Worm (Caenorhabditis elegans) whole organism, midembryonic: Measurements from ENCODE around the gene srx-76.

Source experiments
- T22C8.4 ChIP-seq: fragments of 200-800 bp; sonication (Bioruptor generic); IDR thresholded peaks from 2 replicates; pipeline ENCODE4 v1.3.6; 2022; ENCODE audit warnings: missing genetic modification characterization, missing compliant biosample characterization
- cog-1 ChIP-seq: sonication (generic microtip); optimal IDR thresholded peaks from 2 replicates; lab custom pipeline; 2016; ENCODE audit warnings: missing genetic modification characterization, missing compliant biosample characterization
- flt-1 ChIP-seq: fragments of 200-800 bp; sonication (Bioruptor generic); IDR thresholded peaks from 2 replicates; pipeline ENCODE4 v1.3.6; 2022; ENCODE audit warnings: missing genetic modification characterization, missing compliant biosample characterization
- klf-2 ChIP-seq: fragments of 200-800 bp; sonication (Bioruptor generic); conservative IDR thresholded peaks from 2 replicates; pipeline ENCODE4 v1.3.6; 2022; ENCODE audit warnings: missing genetic modification reagents, missing genetic modification characterization, missing compliant biosample characterization
- med-1 ChIP-seq: sonication (generic microtip); optimal IDR thresholded peaks from 2 replicates; lab custom pipeline; 2017; ENCODE audit warnings: missing genetic modification characterization, mild to moderate bottlenecking, missing compliant biosample characterization, antibody characterized with exemption, missing genetic modification reagents; ENCODE audit not compliant: insufficient read depth
- ref-1 ChIP-seq: fragments of 200-800 bp; sonication (Bioruptor generic); conservative IDR thresholded peaks from 2 replicates; pipeline ENCODE4 v1.3.6; 2022; ENCODE audit warnings: missing genetic modification reagents, missing genetic modification characterization, missing compliant biosample characterization
- tab-1 ChIP-seq: fragments of 200-800 bp; sonication (Bioruptor generic); IDR thresholded peaks from 2 replicates; pipeline ENCODE4 v1.3.6; 2022; ENCODE audit warnings: missing genetic modification characterization, missing compliant biosample characterization
- ztf-23 ChIP-seq: fragments of 200-800 bp; sonication (Bioruptor generic); IDR thresholded peaks from 2 replicates; pipeline ENCODE4 v1.3.6; 2022; ENCODE audit warnings: missing genetic modification reagents, missing genetic modification characterization, missing compliant biosample characterization
- ztf-29 ChIP-seq: fragments of 200-800 bp; sonication (Bioruptor generic); IDR thresholded peaks from 2 replicates; pipeline ENCODE4 v1.3.6; 2022; ENCODE audit warnings: missing genetic modification reagents, missing genetic modification characterization, missing compliant biosample characterization

Gene srx-76

DNA sequence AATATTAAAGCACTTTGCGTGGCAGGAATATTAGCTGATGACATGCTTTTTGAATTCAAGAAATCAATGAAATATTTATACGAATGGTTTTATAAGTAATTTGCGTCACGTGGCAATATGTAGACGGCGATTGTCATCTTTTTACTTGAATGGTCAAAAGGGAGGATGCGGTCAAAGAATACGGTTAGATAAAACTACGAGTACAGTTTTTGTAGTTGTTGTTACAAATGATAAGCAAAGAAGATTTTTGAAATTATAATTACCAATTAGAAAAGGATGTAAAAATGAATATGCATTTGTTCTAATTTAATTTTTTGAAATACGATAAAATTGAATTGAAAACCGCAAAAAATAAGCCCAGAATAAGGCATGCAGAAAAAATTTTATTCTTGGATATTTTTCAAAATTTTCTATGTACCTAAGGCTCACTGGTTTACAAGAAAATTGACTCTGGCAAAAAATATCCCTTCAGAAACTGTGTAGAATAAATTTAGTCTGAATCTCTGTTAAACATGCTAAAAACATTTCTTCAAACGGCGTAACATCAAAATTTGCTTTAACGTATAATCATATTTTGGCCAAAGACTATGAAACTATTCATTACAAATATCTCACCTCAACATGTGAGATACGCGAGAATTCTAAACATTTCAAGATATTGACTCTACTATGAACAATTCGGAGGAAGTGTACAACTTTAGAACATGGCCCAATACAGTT, at the start of gene srx-76, which contains the start of gene sodh-2:
Gene srx-76 (plus strand): TSS at position 670 of the 720 bp plus-strand sequence.
Gene sodh-2 (minus strand): TSS at position 101 of the 720 bp plus-strand sequence.
- no peak for TF ChIP-seq tab-1
- TF ChIP-seq cog-1 (tag; lab: Kevin White, UChicago), result no peak
- no peak for TF ChIP-seq ref-1
- TF ChIP-seq ztf-23 (GFP tag; lab: Robert Waterston, UW), result no peak
- no peak for TF ChIP-seq flt-1 (GFP tag; lab: Robert Waterston, UW)
- TF ChIP-seq med-1, result no peak
- TF ChIP-seq T22C8.4 (GFP tag; lab: Robert Waterston, UW), result no peak
- TF ChIP-seq ztf-29, result no peak
- TF ChIP-seq klf-2 (GFP tag; lab: Robert Waterston, UW), result no peak

DNA sequence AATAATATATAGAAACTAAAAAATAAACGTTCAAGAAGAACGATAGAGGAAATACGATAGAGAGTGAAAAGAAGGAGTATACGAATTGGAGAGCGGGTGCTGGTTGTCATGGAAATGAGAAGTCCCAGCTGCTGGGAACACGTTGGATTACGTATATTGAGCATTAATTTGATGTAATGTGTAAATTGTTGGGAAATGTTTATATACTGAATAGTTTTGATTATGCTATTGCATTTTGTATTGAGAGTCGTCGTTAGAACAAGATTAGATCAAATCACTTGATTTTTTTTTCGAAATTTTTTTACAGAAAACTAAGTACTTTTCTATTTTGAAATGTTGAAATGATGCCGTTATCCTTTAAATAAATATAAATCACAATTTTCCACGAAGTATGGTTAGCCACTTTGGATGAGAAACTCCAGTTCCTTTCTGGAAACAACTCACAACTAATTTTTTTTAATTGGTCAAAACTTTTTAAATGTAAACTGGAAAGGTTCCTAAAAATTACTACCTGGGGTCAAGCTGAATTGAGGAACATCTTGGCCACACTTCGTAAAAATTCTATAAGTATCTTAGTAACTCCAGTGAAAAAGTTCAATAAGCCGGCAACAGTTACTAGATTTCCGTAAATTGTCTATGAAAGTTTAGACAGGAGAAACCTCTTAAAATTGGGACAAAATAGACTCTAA, 47.8 kb upstream of the srx-76 start, which contains the start of gene nphp-4:
Gene nphp-4 (minus strand): TSS at position 51 of the 689 bp plus-strand sequence.
- no peak for TF ChIP-seq cog-1 (tag; lab: Kevin White, UChicago)
- no peak for TF ChIP-seq ztf-23 (GFP tag; lab: Robert Waterston, UW)
- TF ChIP-seq T22C8.4 (GFP tag; lab: Robert Waterston, UW), result no peak

- peak; percentile 68; the same call in 1 of the 2 replicates for TF ChIP-seq tab-1
- TF ChIP-seq cog-1 (tag; lab: Kevin White, UChicago), result peak; percentile 48
- no peak; the same call in 1 of the 2 replicates for TF ChIP-seq flt-1 (GFP tag; lab: Robert Waterston, UW)
These were observed 46.8 kb upstream of the srx-76 start for ce11 chrV:11844828-11845227.

- no peak for TF ChIP-seq flt-1 (GFP tag; lab: Robert Waterston, UW)
- no peak for TF ChIP-seq ztf-29
- no peak for TF ChIP-seq med-1
- no peak for TF ChIP-seq tab-1
- no peak for TF ChIP-seq klf-2 (GFP tag; lab: Robert Waterston, UW)
- TF ChIP-seq cog-1 (tag; lab: Kevin White, UChicago), result no peak
- no peak for TF ChIP-seq ztf-23 (GFP tag; lab: Robert Waterston, UW)
- TF ChIP-seq ref-1, result no peak
- TF ChIP-seq T22C8.4 (GFP tag; lab: Robert Waterston, UW), result no peak
These were observed 46.1 kb upstream of the srx-76 start, which contains the start of gene hmp-1 for ce11 chrV:11845492-11845891. Gene hmp-1 (plus strand): TSS chrV:11845871.

- TF ChIP-seq ztf-29, result no peak
- TF ChIP-seq med-1, result no peak
- TF ChIP-seq klf-2 (GFP tag; lab: Robert Waterston, UW), result no peak
- no peak for TF ChIP-seq T22C8.4 (GFP tag; lab: Robert Waterston, UW)
- no peak for TF ChIP-seq ref-1
- TF ChIP-seq flt-1 (GFP tag; lab: Robert Waterston, UW), result no peak
- TF ChIP-seq cog-1 (tag; lab: Kevin White, UChicago), result no peak
- no peak for TF ChIP-seq tab-1
- no peak for TF ChIP-seq ztf-23 (GFP tag; lab: Robert Waterston, UW)
These were observed 44.6 kb upstream of the srx-76 start for ce11 chrV:11846969-11847368.

- no peak for TF ChIP-seq ztf-29
- TF ChIP-seq klf-2 (GFP tag; lab: Robert Waterston, UW), result no peak
- TF ChIP-seq tab-1, result no peak
- no peak for TF ChIP-seq flt-1 (GFP tag; lab: Robert Waterston, UW)
- TF ChIP-seq med-1, result no peak
- no peak for TF ChIP-seq T22C8.4 (GFP tag; lab: Robert Waterston, UW)
- no peak for TF ChIP-seq ztf-23 (GFP tag; lab: Robert Waterston, UW)
- no peak for TF ChIP-seq ref-1
- TF ChIP-seq cog-1 (tag; lab: Kevin White, UChicago), result no peak
These were observed 42.2 kb upstream of the srx-76 start for ce11 chrV:11849408-11849807.

ce11 chrV:11852305-11852704, 39.3 kb upstream of the srx-76 start:
- TF ChIP-seq tab-1 (no peak), T22C8.4 (GFP tag; lab: Robert Waterston, UW) (no peak), cog-1 (tag; lab: Kevin White, UChicago) (no peak), med-1 (no peak), ref-1 (no peak), ztf-23 (GFP tag; lab: Robert Waterston, UW) (no peak), flt-1 (GFP tag; lab: Robert Waterston, UW) (no peak), ztf-29 (no peak), klf-2 (GFP tag; lab: Robert Waterston, UW) (no peak)

DNA sequence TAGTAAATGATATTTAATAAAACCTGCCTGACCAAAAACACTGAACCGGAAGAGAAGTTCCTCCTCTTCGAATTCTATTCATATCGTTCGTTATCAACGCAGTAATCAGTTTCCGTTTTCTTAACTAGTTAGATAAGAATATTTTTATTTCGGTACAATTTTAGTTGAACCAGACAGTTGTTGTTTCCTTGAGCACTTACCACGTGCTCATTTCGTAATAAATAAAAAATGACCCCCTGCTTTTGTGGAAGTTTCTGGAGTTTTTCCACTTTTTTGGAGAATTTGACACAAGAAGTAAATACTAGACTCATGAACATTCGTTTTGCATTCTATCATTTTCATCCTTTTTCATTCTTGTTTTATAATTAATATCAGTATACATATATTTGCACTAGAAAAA, 37.9 kb upstream of the srx-76 start:
- TF ChIP-seq klf-2 (GFP tag; lab: Robert Waterston, UW), result no peak
- TF ChIP-seq flt-1 (GFP tag; lab: Robert Waterston, UW), result no peak
- no peak for TF ChIP-seq ztf-23 (GFP tag; lab: Robert Waterston, UW)
- TF ChIP-seq T22C8.4 (GFP tag; lab: Robert Waterston, UW), result no peak
- TF ChIP-seq tab-1, result no peak
- TF ChIP-seq cog-1 (tag; lab: Kevin White, UChicago), result no peak
- no peak for TF ChIP-seq med-1
- no peak for TF ChIP-seq ref-1
- no peak for TF ChIP-seq ztf-29

ce11 chrV:11854905-11855304, 36.7 kb upstream of the srx-76 start:
- TF ChIP-seq tab-1 (no peak), med-1 (no peak), klf-2 (GFP tag; lab: Robert Waterston, UW) (no peak), flt-1 (GFP tag; lab: Robert Waterston, UW) (no peak), ztf-23 (GFP tag; lab: Robert Waterston, UW) (no peak), ref-1 (no peak), ztf-29 (no peak), cog-1 (tag; lab: Kevin White, UChicago) (no peak), T22C8.4 (GFP tag; lab: Robert Waterston, UW) (no peak)

DNA sequence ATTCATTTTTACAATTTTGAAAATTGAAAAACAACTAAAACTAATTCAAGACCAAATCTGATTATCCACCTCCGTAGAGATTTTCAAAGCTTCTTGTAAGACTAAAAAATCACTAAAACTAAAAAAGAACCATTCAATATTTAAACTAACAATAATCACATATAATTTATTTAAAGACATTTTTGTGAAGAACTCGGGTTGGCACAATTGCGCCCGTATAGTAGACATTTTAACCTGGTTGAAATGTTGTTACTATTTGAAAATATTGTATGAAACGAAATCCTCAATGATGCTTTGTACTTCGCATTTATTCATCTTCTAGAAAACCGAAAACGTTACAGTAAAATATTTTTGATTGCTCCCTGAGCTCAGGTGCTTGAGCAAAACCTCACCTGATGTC, 35.6 kb upstream of the srx-76 start:
- TF ChIP-seq ztf-23 (GFP tag; lab: Robert Waterston, UW) (no peak), T22C8.4 (GFP tag; lab: Robert Waterston, UW) (no peak)
